Worm (Caenorhabditis elegans): ENCODE results near the gene F38A1.11.

The F38A1.11 gene

DNA sequence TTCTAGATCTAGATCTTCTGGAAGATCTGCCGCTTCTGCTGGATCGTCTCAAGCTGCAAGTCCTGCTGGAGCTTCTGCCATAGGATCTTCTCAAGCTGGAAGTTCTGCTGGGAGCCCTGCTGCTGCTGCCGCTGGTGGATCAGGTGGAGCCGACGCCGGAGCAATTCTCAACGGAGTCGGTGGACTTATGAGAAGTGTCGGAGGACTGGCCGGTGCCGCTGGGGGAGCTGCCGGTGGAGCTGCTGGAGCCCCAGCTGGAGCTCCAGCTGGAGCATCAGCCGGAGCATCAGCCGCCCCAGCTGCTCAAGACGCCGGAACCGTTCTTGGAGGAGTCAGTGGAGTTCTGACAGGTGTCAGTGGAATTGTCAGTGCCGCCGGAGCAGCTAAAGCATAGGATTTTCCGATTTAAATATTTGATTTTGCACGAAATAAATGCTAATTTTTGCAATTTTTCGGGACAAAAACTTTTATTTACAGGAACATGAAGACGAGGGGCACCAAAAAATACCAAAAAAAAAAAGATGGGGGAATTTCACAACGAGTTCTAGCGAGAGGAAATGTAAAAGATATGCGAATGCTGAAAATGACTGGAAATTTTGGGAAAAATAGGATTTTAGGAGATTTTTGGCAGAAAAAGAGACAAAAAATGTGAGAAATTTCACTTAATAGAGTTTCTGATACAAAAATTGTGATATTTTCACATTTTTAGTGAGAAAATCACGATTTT lies 14.6 kb upstream of the F38A1.11 start:
- no peak for TF ChIP-seq hnd-1 (tag; optimal IDR thresholded peaks at IDR 0.05)
- no peak for TF ChIP-seq B0310.2 (tag; optimal IDR thresholded peaks at IDR 0.05)
- TF ChIP-seq flt-1 (GFP tag; IDR thresholded peaks at IDR 0.05): no peak
- no peak for TF ChIP-seq ama-1 (optimal IDR thresholded peaks at IDR 0.05)
- no peak for TF ChIP-seq hmg-4 (GFP tag; optimal IDR thresholded peaks at IDR 0.05)
- TF ChIP-seq tbx-11 (GFP tag; IDR thresholded peaks at IDR 0.05): no peak
- no peak for TF ChIP-seq ceh-36 (tag; optimal IDR thresholded peaks at IDR 0.05)
- TF ChIP-seq tra-4 (tag; optimal IDR thresholded peaks at IDR 0.05): no peak

DNA sequence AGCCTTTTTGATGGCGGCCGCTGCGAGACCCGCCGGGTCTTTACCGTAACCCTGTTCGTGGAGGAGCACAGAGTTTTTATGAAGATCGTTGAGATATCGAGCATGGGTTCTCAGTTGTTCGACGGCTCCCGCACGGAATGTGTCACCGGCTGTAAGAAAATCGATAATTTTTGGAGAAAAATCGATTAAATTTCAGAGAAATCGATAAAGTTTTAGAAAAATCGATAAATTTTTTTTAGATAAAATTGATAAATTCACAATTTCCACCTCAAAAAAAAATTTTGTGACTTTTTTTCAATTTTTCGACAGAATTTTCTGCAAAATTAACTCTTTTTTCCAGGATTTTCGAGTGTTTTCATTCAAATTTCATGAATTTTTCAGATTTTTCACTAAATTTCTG lies 12.4 kb upstream of the F38A1.11 start:
- no peak for TF ChIP-seq scrt-1 (GFP tag; IDR thresholded peaks at IDR 0.05)
- TF ChIP-seq tbx-37 (GFP tag; conservative IDR thresholded peaks at IDR 0.05): no peak
- no peak for TF ChIP-seq flt-1 (GFP tag; IDR thresholded peaks at IDR 0.05)
- no peak for TF ChIP-seq ama-1 (optimal IDR thresholded peaks at IDR 0.05)
- no peak for TF ChIP-seq B0310.2 (tag; optimal IDR thresholded peaks at IDR 0.05)
- no peak for TF ChIP-seq ets-7 (tag; optimal IDR thresholded peaks at IDR 0.05)
- no peak for TF ChIP-seq tbx-11 (GFP tag; IDR thresholded peaks at IDR 0.05)
- no peak for TF ChIP-seq tra-4 (tag; optimal IDR thresholded peaks at IDR 0.05)
- TF ChIP-seq hmbx-1 (tag; optimal IDR thresholded peaks at IDR 0.05): no peak
- TF ChIP-seq hnd-1 (tag; optimal IDR thresholded peaks at IDR 0.05): no peak
- TF ChIP-seq aly-1 (tag; optimal IDR thresholded peaks at IDR 0.05): no peak
- TF ChIP-seq F13C5.2 (tag; optimal IDR thresholded peaks at IDR 0.05): no peak
- TF ChIP-seq pes-1 (GFP tag; IDR thresholded peaks at IDR 0.05): no peak
- no peak for TF ChIP-seq hmg-4 (GFP tag; optimal IDR thresholded peaks at IDR 0.05)
- TF ChIP-seq sea-1 (GFP tag; conservative IDR thresholded peaks at IDR 0.05): no peak
- no peak for TF ChIP-seq ceh-13 (GFP tag; optimal IDR thresholded peaks at IDR 0.05)
- no peak for TF ChIP-seq ceh-36 (tag; optimal IDR thresholded peaks at IDR 0.05)

DNA sequence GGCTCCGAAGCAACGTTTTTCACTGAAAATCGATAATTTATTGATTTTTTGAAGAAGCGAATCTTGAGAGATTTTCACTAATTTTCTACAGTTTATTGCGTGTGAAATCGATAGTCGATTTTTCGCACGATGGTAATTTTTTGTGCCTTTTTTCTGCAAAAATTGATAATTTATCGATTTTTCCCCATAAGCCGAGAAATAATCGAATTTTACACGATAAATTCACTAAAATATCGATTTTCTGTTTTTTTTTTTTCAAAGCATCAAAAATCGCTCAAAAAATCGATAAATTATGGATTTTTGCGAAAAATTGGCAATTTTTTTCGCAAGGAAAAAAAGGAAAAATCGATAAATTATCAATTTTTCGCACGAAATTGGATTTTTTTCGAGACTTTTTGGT lies 11.4 kb upstream of the F38A1.11 start:
- TF ChIP-seq ceh-36 (tag; optimal IDR thresholded peaks at IDR 0.05) (no peak), B0310.2 (tag; optimal IDR thresholded peaks at IDR 0.05) (no peak), hmg-4 (GFP tag; optimal IDR thresholded peaks at IDR 0.05) (no peak)

DNA sequence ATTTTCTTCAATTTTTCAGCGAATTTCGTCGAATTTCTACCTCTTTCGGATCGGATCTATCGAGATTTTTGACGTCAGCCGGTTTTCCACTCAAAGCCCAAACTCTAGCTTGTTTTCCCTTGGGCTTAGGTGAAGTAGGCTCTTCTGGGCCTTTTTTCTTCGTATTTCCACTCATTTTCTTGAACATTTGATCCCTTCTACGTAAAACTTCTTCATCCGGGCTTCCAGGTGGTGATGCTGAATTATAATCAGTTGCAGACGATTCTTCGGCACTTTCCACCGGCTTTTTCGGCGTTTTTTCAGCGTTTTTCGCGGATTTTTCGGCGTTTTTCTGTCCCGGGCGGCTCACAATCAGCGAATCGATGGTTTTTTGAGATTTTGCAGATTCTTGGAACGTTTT lies 9.0 kb upstream of the F38A1.11 start:
- no peak for TF ChIP-seq ceh-36 (tag; optimal IDR thresholded peaks at IDR 0.05)
- TF ChIP-seq ama-1 (optimal IDR thresholded peaks at IDR 0.05): no peak
- TF ChIP-seq tbx-11 (GFP tag; IDR thresholded peaks at IDR 0.05): no peak
- no peak for TF ChIP-seq hmg-4 (GFP tag; optimal IDR thresholded peaks at IDR 0.05)
- TF ChIP-seq tra-4 (tag; optimal IDR thresholded peaks at IDR 0.05): no peak
- no peak for TF ChIP-seq tbx-37 (GFP tag; conservative IDR thresholded peaks at IDR 0.05)
- no peak for TF ChIP-seq ets-7 (tag; optimal IDR thresholded peaks at IDR 0.05)
- no peak for TF ChIP-seq hmbx-1 (tag; optimal IDR thresholded peaks at IDR 0.05)
- TF ChIP-seq B0310.2 (tag; optimal IDR thresholded peaks at IDR 0.05): no peak
- TF ChIP-seq F13C5.2 (tag; optimal IDR thresholded peaks at IDR 0.05): no peak
- TF ChIP-seq aly-1 (tag; optimal IDR thresholded peaks at IDR 0.05): no peak

DNA sequence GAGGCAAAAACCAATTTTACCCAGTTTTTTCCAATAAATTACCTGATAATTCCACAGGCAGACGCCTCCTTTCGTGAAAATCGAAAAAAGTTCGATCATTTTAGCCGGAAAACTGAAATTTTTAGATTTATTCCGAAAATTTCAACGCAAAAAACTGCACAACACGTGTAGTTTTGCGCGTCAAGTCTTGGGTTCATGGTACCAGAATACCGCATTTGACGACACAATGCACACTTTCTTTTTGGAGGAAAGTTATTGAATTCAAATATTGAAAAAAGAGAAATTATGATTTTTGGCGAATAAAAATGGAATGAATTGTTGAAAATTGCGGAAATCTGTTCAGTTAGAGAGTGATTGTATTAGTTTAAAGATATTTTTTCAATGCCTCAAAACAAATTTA lies 7.5 kb upstream of the F38A1.11 start, which contains the start of gene F38A1.8:
TSS of gene F38A1.8 (minus strand) at position 167 of the 400 bp plus-strand sequence.
- TF ChIP-seq ama-1 (optimal IDR thresholded peaks at IDR 0.05) (no peak), hmbx-1 (tag; optimal IDR thresholded peaks at IDR 0.05) (no peak), sea-1 (GFP tag; conservative IDR thresholded peaks at IDR 0.05) (no peak)

DNA sequence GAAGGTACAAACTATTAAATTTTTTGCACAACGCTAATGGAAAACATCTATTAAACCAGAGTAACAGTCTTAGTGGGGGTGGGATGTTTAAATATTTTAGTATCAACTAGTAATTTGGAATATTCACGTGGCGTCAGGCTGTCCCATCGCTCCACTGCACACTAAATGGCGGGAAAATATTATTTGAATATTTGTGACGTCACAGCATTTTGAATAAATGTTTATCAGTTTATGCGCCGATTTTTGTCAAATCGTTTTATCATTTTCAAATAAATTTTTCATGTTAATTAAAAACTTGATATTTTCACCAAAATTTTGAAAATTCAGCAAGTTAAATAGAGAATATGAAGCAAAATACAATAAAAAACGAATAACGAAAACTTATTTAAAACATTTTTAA lies 3.9 kb upstream of the F38A1.11 start, which contains the start of gene F38A1.15:
TSS of gene F38A1.15 (minus strand) at position 101 of the 400 bp plus-strand sequence.
- no peak for TF ChIP-seq B0310.2 (tag; optimal IDR thresholded peaks at IDR 0.05)
- TF ChIP-seq tbx-37 (GFP tag; conservative IDR thresholded peaks at IDR 0.05): no peak
- TF ChIP-seq ceh-13 (GFP tag; optimal IDR thresholded peaks at IDR 0.05): no peak

DNA sequence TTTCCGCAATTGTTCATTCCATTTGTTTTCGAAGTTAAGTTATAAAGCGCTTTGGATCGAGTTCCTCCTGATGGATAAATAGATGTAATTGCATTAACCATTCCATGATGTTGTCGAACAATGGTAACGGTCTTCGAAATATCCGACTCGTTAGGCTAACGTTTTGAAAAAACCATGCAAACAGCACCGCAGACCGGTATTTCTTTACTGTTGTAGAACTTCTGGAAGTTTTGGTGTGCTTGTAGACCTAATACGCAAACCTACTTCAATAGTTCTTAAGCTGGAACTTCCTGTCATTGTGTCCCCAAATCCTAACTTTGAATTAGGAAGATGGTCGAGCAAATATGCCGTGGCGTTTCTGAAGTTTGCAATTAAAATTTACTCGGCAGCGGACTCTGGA lies 1.9 kb upstream of the F38A1.11 start, which contains the start of gene F38A1.9:
TSS of gene F38A1.9 (minus strand) at position 101 of the 400 bp plus-strand sequence.
- TF ChIP-seq ama-1 (optimal IDR thresholded peaks at IDR 0.05) (no peak), scrt-1 (GFP tag; IDR thresholded peaks at IDR 0.05) (no peak), ets-7 (tag; optimal IDR thresholded peaks at IDR 0.05) (no peak), hmbx-1 (tag; optimal IDR thresholded peaks at IDR 0.05) (no peak), hmg-4 (GFP tag; optimal IDR thresholded peaks at IDR 0.05) (no peak), F13C5.2 (tag; optimal IDR thresholded peaks at IDR 0.05) (no peak), ceh-36 (tag; optimal IDR thresholded peaks at IDR 0.05) (no peak), tra-4 (tag; optimal IDR thresholded peaks at IDR 0.05) (no peak), B0310.2 (tag; optimal IDR thresholded peaks at IDR 0.05) (no peak), hnd-1 (tag; optimal IDR thresholded peaks at IDR 0.05) (no peak), sea-1 (GFP tag; conservative IDR thresholded peaks at IDR 0.05) (no peak), tbx-37 (GFP tag; conservative IDR thresholded peaks at IDR 0.05) (no peak), pes-1 (GFP tag; IDR thresholded peaks at IDR 0.05) (no peak), tbx-11 (GFP tag; IDR thresholded peaks at IDR 0.05) (no peak), aly-1 (tag; optimal IDR thresholded peaks at IDR 0.05) (no peak), flt-1 (GFP tag; IDR thresholded peaks at IDR 0.05) (no peak), ceh-13 (GFP tag; optimal IDR thresholded peaks at IDR 0.05) (no peak)

DNA sequence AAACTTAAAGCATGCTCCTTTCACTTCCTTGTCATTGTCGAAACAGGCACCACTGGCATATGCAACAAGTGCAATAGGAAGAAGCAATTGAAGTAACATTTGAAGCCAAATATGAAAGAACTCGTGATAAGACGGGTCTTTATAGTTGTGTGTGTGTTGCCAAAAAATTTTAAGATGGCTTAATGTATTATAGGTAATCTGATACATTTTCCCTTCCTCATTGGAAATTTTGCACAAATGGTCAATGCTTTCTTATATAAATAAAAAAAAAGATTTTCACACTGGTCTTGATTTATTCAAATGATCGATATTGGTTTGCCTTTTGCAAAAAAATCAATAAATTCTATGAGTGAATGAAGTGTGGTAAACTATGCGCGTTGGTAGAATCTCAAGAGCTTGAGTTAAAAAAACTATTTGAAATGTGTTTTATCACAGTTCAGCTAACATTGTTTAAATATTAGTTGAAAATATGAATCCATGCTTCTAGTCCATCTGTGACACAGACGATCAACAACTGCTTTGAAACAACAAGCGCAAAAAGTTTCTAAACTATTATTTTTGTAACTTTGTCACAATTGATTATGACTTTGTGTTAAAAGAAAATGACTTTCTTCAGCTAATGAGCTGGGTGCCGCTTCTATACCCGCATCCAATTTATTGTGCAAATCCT lies 4.2 kb downstream of the F38A1.11 start, which contains the start of the genes clec-166 and F38A1.6:
TSS of gene clec-166 (minus strand) at position 101 of the 670 bp plus-strand sequence.
TSS of gene F38A1.6 (plus strand) at position 620 of the 670 bp plus-strand sequence.
- no peak for TF ChIP-seq tbx-11 (GFP tag; IDR thresholded peaks at IDR 0.05)

Measured in whole organism, early embryonic.